Fruit fly (Drosophila melanogaster): ENCODE results near the gene CG10405.

dm6 chr3R:16483877-16484417, 29.7 kb downstream of the CG10405 start, which contains the start of gene Der-2:
- TF ChIP-seq Elba2 (GFP tag; optimal IDR thresholded peaks at IDR 0.05) = no peak
- TF ChIP-seq Atf-2 (GFP tag; optimal IDR thresholded peaks at IDR 0.05) = no peak
- TF ChIP-seq seq (GFP tag; IDR thresholded peaks at IDR 0.05) = no peak
- TF ChIP-seq CrebB (tag; optimal IDR thresholded peaks at IDR 0.05) = no peak
- TF ChIP-seq Hmx (GFP tag; optimal IDR thresholded peaks at IDR 0.05) = no peak
- TF ChIP-seq ci (GFP tag; IDR thresholded peaks at IDR 0.05) = no peak
- TF ChIP-seq CG15601 (tag; optimal IDR thresholded peaks at IDR 0.05) = no peak
- TF ChIP-seq Hr78 (GFP tag; optimal IDR thresholded peaks at IDR 0.05) = no peak
- TF ChIP-seq HLHmδ (GFP tag; optimal IDR thresholded peaks at IDR 0.05) = no peak
- TF ChIP-seq ash1 (GFP tag; optimal IDR thresholded peaks at IDR 0.05) = no peak
- TF ChIP-seq Kr (GFP tag; optimal IDR thresholded peaks at IDR 0.05) = no peak
- no peak for TF ChIP-seq wek (GFP tag; optimal IDR thresholded peaks at IDR 0.05)
